Worm (Caenorhabditis elegans) whole organism, L2 larva: ENCODE data around the gene glb-16.

Experiments used
- aly-2 ChIP-seq: fragments of 150-350 bp; optimal IDR thresholded peaks from 2 replicates; lab custom pipeline; 2014; ENCODE audit warnings: missing biosample characterization, missing genetic modification characterization
- ama-1 ChIP-seq: fragments of 150-350 bp; optimal IDR thresholded peaks from 2 replicates; lab custom pipeline; 2018; ENCODE audit warnings: inconsistent platforms
- lin-13 ChIP-seq: fragments of 150-350 bp; optimal IDR thresholded peaks from 2 replicates; lab custom pipeline; 2014; ENCODE audit warnings: missing biosample characterization, missing genetic modification reagents, missing genetic modification characterization
- lin-39 ChIP-seq: fragments of 150-350 bp; optimal IDR thresholded peaks from 2 replicates; lab custom pipeline; 2014; ENCODE audit warnings: missing biosample characterization, missing genetic modification reagents, missing genetic modification characterization
- mab-5 ChIP-seq: fragments of 150-350 bp; optimal IDR thresholded peaks from 2 replicates; lab custom pipeline; 2014; ENCODE audit warnings: missing biosample characterization, missing genetic modification characterization
- mdl-1 ChIP-seq, 2 experiments: fragments of 150-350 bp in 1 of 2; sonication (generic microtip) in 1 of 2; optimal IDR thresholded peaks; 2 replicates each; lab custom pipeline; 2017; ENCODE audit warnings: missing biosample characterization in 2 of 2, missing genetic modification characterization in 2 of 2
- nhr-10 ChIP-seq: sonication (generic microtip); optimal IDR thresholded peaks from 2 replicates; lab custom pipeline; 2017; ENCODE audit warnings: missing biosample characterization, missing genetic modification characterization
- nhr-11 ChIP-seq: fragments of 150-350 bp; optimal IDR thresholded peaks from 2 replicates; lab custom pipeline; 2014; ENCODE audit warnings: missing biosample characterization, missing genetic modification characterization
- nhr-12 ChIP-seq: fragments of 150-350 bp; optimal IDR thresholded peaks from 2 replicates; lab custom pipeline; 2014; ENCODE audit warnings: missing biosample characterization, missing genetic modification characterization
- nhr-6 ChIP-seq: fragments of 150-350 bp; optimal IDR thresholded peaks from 2 replicates; lab custom pipeline; 2014; ENCODE audit warnings: missing biosample characterization, missing genetic modification characterization
- sem-4 ChIP-seq: fragments of 150-350 bp; optimal IDR thresholded peaks from 2 replicates; lab custom pipeline; 2014; ENCODE audit warnings: missing biosample characterization, missing genetic modification reagents, missing genetic modification characterization
- unc-39 ChIP-seq: fragments of 150-350 bp; optimal IDR thresholded peaks from 2 replicates; lab custom pipeline; 2014; ENCODE audit warnings: missing biosample characterization, missing genetic modification characterization
- unc-55 ChIP-seq: fragments of 150-350 bp; sonication (generic microtip); optimal IDR thresholded peaks from 3 replicates; lab custom pipeline; 2014; ENCODE audit warnings: missing biosample characterization, missing genetic modification reagents, missing genetic modification characterization

DNA sequence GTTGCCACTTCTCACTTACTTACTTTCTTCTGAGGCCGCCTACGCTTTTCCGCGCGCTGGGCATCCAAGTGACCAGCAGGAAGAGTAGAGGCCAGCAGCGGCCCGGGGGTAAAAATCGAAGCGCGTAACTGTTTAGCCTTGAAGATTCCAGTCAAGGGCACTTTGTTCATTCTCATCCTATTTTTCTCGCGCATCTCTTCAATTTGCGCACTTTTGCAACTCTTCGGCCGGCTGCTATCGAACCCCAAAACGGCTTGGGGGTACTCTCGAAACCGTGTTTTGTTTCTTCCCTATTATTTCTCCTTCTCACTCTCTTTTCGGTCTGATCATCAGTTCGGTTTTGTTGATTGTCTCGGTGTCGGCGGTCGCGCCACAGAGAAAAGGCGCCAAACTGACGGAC lies 46.7 kb upstream of the glb-16 start:
- TF ChIP-seq ama-1: no peak
- TF ChIP-seq unc-39 (tag; lab: Kevin White, UChicago): no peak
- TF ChIP-seq nhr-6: no peak
- TF ChIP-seq lin-39 (tag; lab: Kevin White, UChicago): no peak
- TF ChIP-seq nhr-10 (tag; lab: Kevin White, UChicago): no peak
- TF ChIP-seq mab-5: no peak
- no peak for TF ChIP-seq unc-55 (GFP tag; lab: Kevin White, UChicago)
- TF ChIP-seq mdl-1 (tag; optimal IDR thresholded peaks at IDR 0.05; lab: Kevin White, UChicago): no peak
- TF ChIP-seq nhr-12 (tag; lab: Kevin White, UChicago): no peak
- TF ChIP-seq sem-4 (tag; lab: Kevin White, UChicago): no peak
- TF ChIP-seq lin-13 (GFP tag; lab: Kevin White, UChicago): no peak
- TF ChIP-seq aly-2 (tag; lab: Kevin White, UChicago): no peak
- TF ChIP-seq nhr-11: no peak
